Fruit fly (Drosophila melanogaster) whole organism, embryonic: ENCODE measurements around the gene CG2854.
A peak's percentile ranks its signal among the peaks of the same experiment; 100 is the strongest.

Experiments
- BEAF-32 ChIP-seq: fragments of 200-800 bp; sonication (Bioruptor generic); optimal IDR thresholded peaks from 3 replicates; lab custom pipeline; 2017; ENCODE audit warnings: missing biosample characterization, missing genetic modification characterization, mild to moderate bottlenecking, moderate library complexity, missing genetic modification reagents
- C15 ChIP-seq: fragments of 200-800 bp; sonication (Bioruptor generic); IDR thresholded peaks from 3 replicates; pipeline ENCODE4 v1.3.6; 2022; ENCODE audit warnings: missing biosample characterization, missing genetic modification characterization
- CG10147 ChIP-seq: fragments of 200-800 bp; sonication (Bioruptor generic); optimal IDR thresholded peaks from 2 replicates; lab custom pipeline; 2019; ENCODE audit warnings: missing biosample characterization, mild to moderate bottlenecking, missing genetic modification characterization, moderate library complexity
- CG11504 ChIP-seq: fragments of 200-800 bp; sonication (Bioruptor generic); optimal IDR thresholded peaks from 3 replicates; lab custom pipeline; 2019; ENCODE audit warnings: missing biosample characterization, mild to moderate bottlenecking, missing genetic modification characterization, moderate library complexity
- CG11695 ChIP-seq: fragments of 200-800 bp; sonication (Bioruptor generic); IDR thresholded peaks from 3 replicates; pipeline ENCODE4 v1.3.6; 2022; ENCODE audit warnings: missing biosample characterization, missing genetic modification characterization
- CG1233 ChIP-seq: fragments of 200-800 bp; sonication (Bioruptor generic); optimal IDR thresholded peaks from 4 replicates; lab custom pipeline; 2018; ENCODE audit warnings: missing biosample characterization, mild to moderate bottlenecking, missing genetic modification characterization
- CG13624 ChIP-seq: fragments of 200-800 bp; sonication (Bioruptor generic); optimal IDR thresholded peaks from 2 replicates; lab custom pipeline; 2016; ENCODE audit warnings: missing biosample characterization, missing genetic modification characterization
- CG13775 ChIP-seq: fragments of 200-800 bp; sonication (Bioruptor generic); optimal IDR thresholded peaks from 3 replicates; lab custom pipeline; 2017; ENCODE audit warnings: missing biosample characterization, mild to moderate bottlenecking, missing genetic modification characterization
- CG14441 ChIP-seq: fragments of 200-800 bp; sonication (Bioruptor generic); IDR thresholded peaks from 2 replicates; pipeline ENCODE4 v1.3.6; 2022; ENCODE audit warnings: missing biosample characterization, missing genetic modification characterization
- CG14710 ChIP-seq: fragments of 200-800 bp; sonication (Bioruptor generic); optimal IDR thresholded peaks from 3 replicates; lab custom pipeline; 2019; ENCODE audit warnings: missing biosample characterization, mild to moderate bottlenecking, missing genetic modification characterization, moderate library complexity
- CG31441 ChIP-seq: fragments of 200-800 bp; sonication (Bioruptor generic); IDR thresholded peaks from 2 replicates; pipeline ENCODE4 v1.3.6; 2022; ENCODE audit warnings: missing biosample characterization, missing genetic modification characterization
- CG3726 ChIP-seq: fragments of 200-800 bp; sonication (Bioruptor generic); IDR thresholded peaks from 3 replicates; pipeline ENCODE4, ENCODE4 v1.3.6; 2022; ENCODE audit warnings: missing biosample characterization, missing genetic modification characterization
- CG3995 ChIP-seq: fragments of 200-800 bp; sonication (Bioruptor generic); optimal IDR thresholded peaks from 3 replicates; lab custom pipeline; 2016; ENCODE audit warnings: missing biosample characterization, missing genetic modification characterization
- CG43689 ChIP-seq: fragments of 200-800 bp; sonication (Bioruptor generic); IDR thresholded peaks from 2 replicates; pipeline ENCODE4 v1.3.6; 2022; ENCODE audit warnings: missing biosample characterization, missing genetic modification characterization
- CG7987 ChIP-seq: fragments of 200-800 bp; sonication (Bioruptor generic); optimal IDR thresholded peaks from 2 replicates; lab custom pipeline; 2018; ENCODE audit warnings: missing biosample characterization, mild to moderate bottlenecking, missing genetic modification characterization, moderate library complexity
- CG8089 ChIP-seq: fragments of 200-800 bp; sonication (Bioruptor generic); optimal IDR thresholded peaks from 3 replicates; lab custom pipeline; 2016; ENCODE audit warnings: missing biosample characterization, missing genetic modification characterization
- CG8765 ChIP-seq: fragments of 200-800 bp; sonication (Bioruptor generic); IDR thresholded peaks from 2 replicates; pipeline ENCODE4 v1.3.6; 2022; ENCODE audit warnings: missing biosample characterization, missing genetic modification characterization
- CG8924 ChIP-seq: fragments of 200-800 bp; optimal IDR thresholded peaks from 3 replicates; lab custom pipeline; 2019; ENCODE audit warnings: missing biosample characterization, mild to moderate bottlenecking, missing genetic modification characterization, moderate library complexity
- CoRest ChIP-seq: fragments of 200-800 bp; sonication (Bioruptor generic); optimal IDR thresholded peaks from 3 replicates; lab custom pipeline; 2018; ENCODE audit warnings: missing biosample characterization, mild to moderate bottlenecking, missing genetic modification characterization, moderate library complexity
- D19B ChIP-seq: fragments of 200-800 bp; sonication (Bioruptor generic); optimal IDR thresholded peaks from 2 replicates; lab custom pipeline; 2017; ENCODE audit warnings: missing biosample characterization, mild to moderate bottlenecking, missing genetic modification characterization
- Dip3 ChIP-seq: fragments of 200-800 bp; sonication (Bioruptor generic); optimal IDR thresholded peaks from 3 replicates; lab custom pipeline; 2016; ENCODE audit warnings: missing biosample characterization, missing genetic modification characterization
- ERR ChIP-seq: fragments of 200-800 bp; sonication (Bioruptor generic); optimal IDR thresholded peaks from 2 replicates; lab custom pipeline; 2016; ENCODE audit warnings: missing biosample characterization, missing genetic modification characterization
- Fer3 ChIP-seq: fragments of 200-800 bp; sonication (Bioruptor generic); optimal IDR thresholded peaks from 2 replicates; lab custom pipeline; 2018; ENCODE audit warnings: missing biosample characterization, mild to moderate bottlenecking, missing genetic modification characterization, moderate library complexity
- Gsc ChIP-seq: fragments of 200-800 bp; sonication (Bioruptor generic); IDR thresholded peaks from 2 replicates; pipeline ENCODE4 v1.3.6; 2022; ENCODE audit warnings: missing biosample characterization, missing genetic modification characterization
- Gug ChIP-seq: fragments of 200-800 bp; sonication (Bioruptor generic); IDR thresholded peaks from 4 replicates; pipeline ENCODE4 v1.3.6; 2022; ENCODE audit warnings: missing biosample characterization, missing genetic modification characterization
- HLH4C ChIP-seq: fragments of 200-800 bp; sonication (Bioruptor generic); IDR thresholded peaks from 3 replicates; pipeline ENCODE4 v1.3.6; 2022; ENCODE audit warnings: missing biosample characterization, missing genetic modification characterization; ENCODE audit not compliant: partially characterized antibody
- HLH54F ChIP-seq: fragments of 200-800 bp; sonication (Bioruptor generic); optimal IDR thresholded peaks from 3 replicates; lab custom pipeline; 2016; ENCODE audit warnings: missing biosample characterization, missing genetic modification characterization
- Hey ChIP-seq: fragments of 200-800 bp; sonication (Bioruptor generic); optimal IDR thresholded peaks from 3 replicates; lab custom pipeline; 2018; ENCODE audit warnings: missing biosample characterization, mild to moderate bottlenecking, missing genetic modification characterization
- Hr51 ChIP-seq, 2 experiments: fragments of 200-800 bp; sonication (Bioruptor generic); optimal IDR thresholded peaks; 2 replicates in 1 of 2; 3 replicates in 1 of 2; lab custom pipeline; 2016 to 2018; ENCODE audit warnings: missing biosample characterization in 2 of 2, missing genetic modification characterization in 2 of 2, mild to moderate bottlenecking in 1 of 2, moderate library complexity in 1 of 2
- Hsf ChIP-seq: fragments of 200-800 bp; sonication (Bioruptor generic); optimal IDR thresholded peaks from 3 replicates; lab custom pipeline; 2016; ENCODE audit warnings: missing biosample characterization, missing genetic modification characterization
- Opbp ChIP-seq: fragments of 200-800 bp; sonication (Bioruptor generic); IDR thresholded peaks from 3 replicates; pipeline ENCODE4 v1.3.6; 2022; ENCODE audit warnings: missing biosample characterization, missing genetic modification characterization; ENCODE audit not compliant: partially characterized antibody
- Rx ChIP-seq: fragments of 200-800 bp; sonication (Bioruptor generic); IDR thresholded peaks from 2 replicates; pipeline ENCODE4 v1.3.6; 2022; ENCODE audit warnings: missing biosample characterization, missing genetic modification characterization
- Sry-β ChIP-seq: fragments of 200-800 bp; sonication (Bioruptor generic); optimal IDR thresholded peaks from 2 replicates; lab custom pipeline; 2018; ENCODE audit warnings: missing biosample characterization, mild to moderate bottlenecking, missing genetic modification characterization, moderate library complexity
- Sry-δ ChIP-seq: fragments of 200-800 bp; sonication (Bioruptor generic); optimal IDR thresholded peaks from 2 replicates; lab custom pipeline; 2016; ENCODE audit warnings: missing biosample characterization, missing genetic modification characterization
- al ChIP-seq: fragments of 200-800 bp; sonication (Bioruptor generic); IDR thresholded peaks from 2 replicates; pipeline ENCODE4 v1.3.6; 2022; ENCODE audit warnings: missing biosample characterization, missing genetic modification characterization
- bigmax ChIP-seq: fragments of 200-800 bp; sonication (Bioruptor generic); optimal IDR thresholded peaks from 2 replicates; lab custom pipeline; 2018; ENCODE audit warnings: missing biosample characterization, mild to moderate bottlenecking, missing genetic modification characterization
- crp ChIP-seq, 2 experiments: fragments of 200-800 bp; sonication (Bioruptor generic); optimal IDR thresholded peaks; 2 replicates in 1 of 2; 3 replicates in 1 of 2; lab custom pipeline; 2017; ENCODE audit warnings: missing biosample characterization in 2 of 2, missing genetic modification characterization in 2 of 2, mild to moderate bottlenecking in 1 of 2, moderate library complexity in 1 of 2
- dan ChIP-seq: fragments of 200-800 bp; sonication (Bioruptor generic); IDR thresholded peaks from 2 replicates; pipeline ENCODE4 v1.3.6; 2022; ENCODE audit warnings: missing biosample characterization, missing genetic modification characterization
- dysf ChIP-seq: fragments of 200-800 bp; sonication (Bioruptor generic); IDR thresholded peaks from 3 replicates; pipeline ENCODE4 v1.3.6; 2022; ENCODE audit warnings: missing biosample characterization, missing genetic modification characterization
- fd3F ChIP-seq: fragments of 200-800 bp; sonication (Bioruptor generic); optimal IDR thresholded peaks from 2 replicates; lab custom pipeline; 2018; ENCODE audit warnings: missing biosample characterization, mild to moderate bottlenecking, missing genetic modification characterization, moderate library complexity
- gfzf ChIP-seq: fragments of 200-800 bp; sonication (Bioruptor generic); optimal IDR thresholded peaks from 2 replicates; lab custom pipeline; 2016; ENCODE audit warnings: missing biosample characterization, mild to moderate bottlenecking, missing genetic modification characterization, moderate library complexity
- kah ChIP-seq: fragments of 200-800 bp; sonication (Bioruptor generic); optimal IDR thresholded peaks from 2 replicates; lab custom pipeline; 2018; ENCODE audit warnings: missing biosample characterization, mild to moderate bottlenecking, missing genetic modification characterization
- lbe ChIP-seq: fragments of 200-800 bp; sonication (Bioruptor generic); optimal IDR thresholded peaks from 2 replicates; lab custom pipeline; 2016; ENCODE audit warnings: missing biosample characterization, mild to moderate bottlenecking, missing genetic modification characterization
- lilli ChIP-seq: fragments of 200-800 bp; sonication (Bioruptor generic); optimal IDR thresholded peaks from 3 replicates; lab custom pipeline; 2016; ENCODE audit warnings: missing biosample characterization, missing genetic modification characterization
- nau ChIP-seq: fragments of 200-800 bp; sonication (Bioruptor generic); optimal IDR thresholded peaks from 3 replicates; lab custom pipeline; 2017; ENCODE audit warnings: missing biosample characterization, mild to moderate bottlenecking, missing genetic modification characterization, missing genetic modification reagents
- sna ChIP-seq: fragments of 200-800 bp; sonication (Bioruptor generic); IDR thresholded peaks from 2 replicates; pipeline ENCODE4 v1.3.6; 2022; ENCODE audit warnings: missing biosample characterization, missing genetic modification characterization; ENCODE audit not compliant: partially characterized antibody
- stc ChIP-seq: fragments of 200-800 bp; sonication (Bioruptor generic); IDR thresholded peaks from 2 replicates; pipeline ENCODE4 v1.3.6; 2022; ENCODE audit warnings: missing biosample characterization, missing genetic modification characterization
- sug ChIP-seq: fragments of 200-800 bp; optimal IDR thresholded peaks from 2 replicates; lab custom pipeline; 2019; ENCODE audit warnings: missing biosample characterization, mild to moderate bottlenecking, missing genetic modification characterization, moderate library complexity
- toy ChIP-seq: fragments of 200-800 bp; sonication (Bioruptor generic); IDR thresholded peaks from 2 replicates; pipeline ENCODE4 v1.3.6; 2022; ENCODE audit warnings: missing biosample characterization, missing genetic modification characterization
- tx ChIP-seq: fragments of 200-800 bp; sonication (Bioruptor generic); optimal IDR thresholded peaks from 2 replicates; lab custom pipeline; 2016; ENCODE audit warnings: missing biosample characterization, missing genetic modification characterization

The CG2854 gene

dm6 chrX:2329312-2329711 lies 2.4 kb downstream of the CG2854 start (continued):
- TF ChIP-seq Hey (tag; lab: Kevin White, UChicago) (no peak), dysf (peak; percentile 77), sna (GFP tag; lab: Robert Waterston, UW) (no peak), CG13624 (GFP tag; lab: Kevin White, UChicago) (peak; percentile 83), CG11504 (peak; percentile 70), fd3F (GFP tag; lab: Kevin White, UChicago) (peak; percentile 43), gfzf (GFP tag; lab: Kevin White, UChicago) (no peak), ERR (GFP tag; lab: Kevin White, UChicago) (peak; percentile 57), CG11695 (GFP tag; lab: Robert Waterston, UW) (peak; percentile 53; the same call in 1 of the 3 replicates), Rx (GFP tag; lab: Robert Waterston, UW) (peak; percentile 49), bigmax (GFP tag; lab: Kevin White, UChicago) (no peak), HLH54F (GFP tag; lab: Kevin White, UChicago) (peak; percentile 69), CG1233 (peak; percentile 6), Gug (GFP tag; lab: Robert Waterston, UW) (peak; percentile 75), CG3726 (0 out of 3 replicates have a peak, but pooled peaks have one; percentile 51), Dip3 (GFP tag; lab: Kevin White, UChicago) (no peak), CG8765 (GFP tag; lab: Robert Waterston, UW) (peak; percentile 62), lilli (GFP tag; lab: Kevin White, UChicago) (peak; percentile 84), sug (tag; lab: Kevin White, UChicago) (no peak), stc (GFP tag; lab: Robert Waterston, UW) (peak; percentile 67), HLH4C (GFP tag; lab: Robert Waterston, UW) (no peak), Sry-β (no peak), CG8089 (peak; percentile 76), lbe (no peak), Hr51 (GFP tag; optimal IDR thresholded peaks at IDR 0.05; lab: Kevin White, UChicago) (peak; percentile 80), Gsc (GFP tag; lab: Robert Waterston, UW) (peak; percentile 39; the same call in 1 of the 2 replicates), kah (GFP tag; lab: Kevin White, UChicago) (no peak), CG7987 (GFP tag; lab: Kevin White, UChicago) (peak; percentile 3), CG8924 (tag; lab: Kevin White, UChicago) (peak; percentile 73), CG14441 (GFP tag; lab: Robert Waterston, UW) (peak; percentile 71), BEAF-32 (GFP tag; lab: Kevin White, UChicago) (no peak), D19B (GFP tag; lab: Kevin White, UChicago) (peak; percentile 0), Opbp (GFP tag; lab: Robert Waterston, UW) (no peak), CG13775 (GFP tag; lab: Kevin White, UChicago) (peak; percentile 56), toy (GFP tag; lab: Robert Waterston, UW) (0 out of 2 replicates have a peak, but pooled peaks have one; percentile 37), al (GFP tag; lab: Robert Waterston, UW) (peak; percentile 17; the same call in 1 of the 2 replicates), crp (GFP tag; optimal IDR thresholded peaks at IDR 0.05; lab: Kevin White, UChicago) (peak in 1 of 2 experiments; percentile 18), dan (GFP tag; lab: Robert Waterston, UW) (no peak), CG31441 (GFP tag; lab: Robert Waterston, UW) (peak; percentile 57), Fer3 (tag; lab: Kevin White, UChicago) (peak; percentile 27), C15 (GFP tag; lab: Robert Waterston, UW) (no peak), nau (GFP tag; lab: Kevin White, UChicago) (peak; percentile 2), Sry-δ (peak; percentile 23), tx (GFP tag; lab: Kevin White, UChicago) (peak; percentile 78), CG10147 (peak; percentile 35), CG43689 (GFP tag; lab: Robert Waterston, UW) (0 out of 2 replicates have a peak, but pooled peaks have one; percentile 38), CoRest (tag; lab: Kevin White, UChicago) (peak; percentile 68), Hsf (GFP tag; lab: Kevin White, UChicago) (peak; percentile 75), CG3995 (GFP tag; lab: Kevin White, UChicago) (no peak), CG14710 (tag; lab: Kevin White, UChicago) (peak; percentile 24)
